Fruit fly (Drosophila melanogaster) whole organism, pupa: ENCODE measurements around the gene CG31100.

Source experiments
- CG14655 ChIP-seq: fragments of 200-800 bp; sonication (Bioruptor generic); optimal IDR thresholded peaks from 3 replicates; lab custom pipeline; 2017; ENCODE audit warnings: mild to moderate bottlenecking, missing biosample characterization, missing genetic modification reagents, missing genetic modification characterization
- CG17806 ChIP-seq: fragments of 200-800 bp; sonication (Bioruptor generic); optimal IDR thresholded peaks from 2 replicates; lab custom pipeline; 2018; ENCODE audit warnings: missing biosample characterization, mild to moderate bottlenecking, missing genetic modification characterization, moderate library complexity

DNA sequence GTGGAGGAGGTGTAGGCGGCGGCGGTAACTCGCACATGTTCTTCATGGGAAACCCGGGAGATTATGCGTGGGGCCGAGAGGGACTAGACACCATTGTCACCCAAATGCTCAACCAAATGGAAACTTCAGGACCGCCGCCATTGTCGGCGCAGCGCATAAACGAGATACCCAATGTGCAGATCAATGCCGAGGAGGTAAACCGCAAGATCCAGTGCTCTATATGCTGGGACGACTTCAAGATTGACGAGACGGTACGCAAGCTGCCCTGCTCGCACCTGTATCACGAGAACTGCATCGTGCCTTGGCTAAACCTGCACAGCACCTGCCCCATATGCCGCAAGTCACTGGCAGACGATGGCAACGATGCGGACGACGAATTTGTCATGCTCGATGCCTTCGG is 3.8 kb upstream of the CG31100 start:
- TF ChIP-seq CG17806 (tag; lab: Kevin White, UChicago) (no peak), CG14655 (no peak)
